Worm (Caenorhabditis elegans): ENCODE results near the gene R102.2.

R102.2 gene

DNA sequence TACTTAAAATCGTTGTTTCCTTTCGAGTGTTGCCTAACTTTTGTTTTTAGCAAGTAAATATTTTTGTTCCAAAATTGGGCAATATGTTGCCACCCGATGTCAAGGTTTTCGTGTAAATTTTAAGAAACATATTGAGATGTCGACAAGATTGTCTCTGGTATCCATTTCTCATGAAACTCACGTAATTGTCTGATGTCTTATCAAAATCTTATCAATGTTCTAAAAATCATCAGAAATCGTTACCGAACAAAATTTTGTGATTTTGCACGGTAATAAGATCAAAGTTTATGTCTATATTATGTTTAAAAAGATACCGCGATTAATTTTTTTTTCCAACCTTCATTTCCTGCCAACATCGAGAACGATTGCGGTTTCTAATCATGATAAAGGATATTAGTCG lies 11.6 kb downstream of the R102.2 start (continued):
- no peak for TF ChIP-seq F37D6.2 (tag; optimal IDR thresholded peaks at IDR 0.05)
- no peak for TF ChIP-seq ceh-20 (GFP tag; IDR thresholded peaks at IDR 0.05)
- TF ChIP-seq set-16 (GFP tag; IDR thresholded peaks at IDR 0.05): no peak
- TF ChIP-seq daf-8 (GFP tag; IDR thresholded peaks at IDR 0.05): no peak
- TF ChIP-seq lin-1 (GFP tag; IDR thresholded peaks at IDR 0.05): no peak
- no peak for TF ChIP-seq hmg-1.1 (GFP tag; IDR thresholded peaks at IDR 0.05)

DNA sequence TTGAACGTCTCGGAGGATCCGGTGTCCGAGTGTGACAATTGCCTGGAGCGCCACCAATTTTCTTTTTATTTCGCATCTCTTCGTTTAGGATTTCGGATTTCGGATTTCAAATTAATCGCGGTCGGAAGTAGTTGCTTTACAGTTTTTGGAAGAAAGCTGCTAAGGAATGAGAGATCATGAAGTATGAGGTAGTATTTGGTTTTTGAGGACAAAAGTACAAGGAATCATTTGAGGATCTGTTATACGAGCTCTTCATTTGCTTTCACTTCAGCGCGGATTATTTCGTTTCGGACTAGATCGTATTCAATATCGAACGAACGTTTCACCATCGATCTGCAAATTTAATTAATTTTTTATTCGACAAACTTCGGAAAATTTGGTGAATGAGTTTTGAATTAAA lies 12.3 kb downstream of the R102.2 start, which contains the start of gene R102.11:
Gene R102.11 (minus strand): TSS at position 101 of the 400 bp plus-strand sequence.
- TF ChIP-seq saeg-2 (GFP tag; IDR thresholded peaks at IDR 0.05) (no peak), ctbp-1 (GFP tag; IDR thresholded peaks at IDR 0.05) (no peak), ceh-82 (tag; optimal IDR thresholded peaks at IDR 0.05) (no peak), lim-7 (GFP tag; IDR thresholded peaks at IDR 0.05) (no peak), ZK546.5 (tag; optimal IDR thresholded peaks at IDR 0.05) (no peak), lin-15B (tag; optimal IDR thresholded peaks at IDR 0.05) (no peak), lsy-2 (tag; optimal IDR thresholded peaks at IDR 0.05) (no peak), madf-5 (GFP tag; IDR thresholded peaks at IDR 0.05) (no peak), ZK337.2 (GFP tag; IDR thresholded peaks at IDR 0.05) (no peak), spr-1 (tag; optimal IDR thresholded peaks at IDR 0.05) (no peak), nhr-28 (tag; optimal IDR thresholded peaks at IDR 0.05) (no peak), zfp-3 (GFP tag; conservative IDR thresholded peaks at IDR 0.05) (no peak), zip-2 (tag; optimal IDR thresholded peaks at IDR 0.05) (no peak), daf-16 (GFP tag; optimal IDR thresholded peaks at IDR 0.05) (no peak), daf-16 (tag; optimal IDR thresholded peaks at IDR 0.05) (no peak), mxl-2 (GFP tag; conservative IDR thresholded peaks at IDR 0.05) (no peak), F10B5.3 (tag; optimal IDR thresholded peaks at IDR 0.05) (no peak), attf-4 (tag; optimal IDR thresholded peaks at IDR 0.05) (no peak), duxl-1 (tag; optimal IDR thresholded peaks at IDR 0.05; ENCODE audit: poor library complexity) (no peak), zip-11 (GFP tag; IDR thresholded peaks at IDR 0.05) (no peak), spr-3 (GFP tag; optimal IDR thresholded peaks at IDR 0.05) (no peak)

DNA sequence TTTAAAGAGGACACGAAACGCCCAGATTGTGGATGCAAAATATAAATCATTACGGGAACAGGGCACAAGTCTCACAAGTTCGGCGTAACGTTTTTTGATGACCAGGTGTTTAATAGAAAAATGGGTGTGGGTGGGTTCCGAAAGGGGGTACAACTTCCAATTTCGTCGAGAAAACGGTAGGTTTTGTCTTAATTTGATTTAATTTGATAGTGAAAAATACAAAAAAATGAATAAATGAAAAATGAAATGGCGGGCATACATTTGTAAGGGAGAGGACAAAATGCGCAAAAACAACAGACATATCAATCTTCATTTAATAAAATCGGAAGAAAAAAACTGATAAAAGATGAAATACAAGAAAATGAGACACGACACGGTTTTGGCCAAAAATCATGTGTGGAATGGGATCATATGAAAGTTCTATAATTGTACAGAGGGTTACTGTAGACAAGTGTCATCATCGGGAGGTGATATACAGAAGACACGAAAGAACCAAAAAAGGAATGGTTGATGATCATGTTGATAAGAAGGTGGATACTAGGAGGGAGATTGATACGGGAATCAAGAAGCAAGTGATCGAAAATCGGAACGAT lies 14.6 kb downstream of the R102.2 start:
- TF ChIP-seq D1046.2 (GFP tag; IDR thresholded peaks at IDR 0.05) (no peak), ctbp-1 (GFP tag; IDR thresholded peaks at IDR 0.05) (no peak), dpl-1 (GFP tag; optimal IDR thresholded peaks at IDR 0.05) (no peak), duxl-1 (tag; optimal IDR thresholded peaks at IDR 0.05; ENCODE audit: poor library complexity) (no peak), arid-1 (GFP tag; conservative IDR thresholded peaks at IDR 0.05) (no peak), unc-39 (tag; optimal IDR thresholded peaks at IDR 0.05) (no peak), saeg-2 (GFP tag; IDR thresholded peaks at IDR 0.05) (no peak), hlh-30 (tag; optimal IDR thresholded peaks at IDR 0.05; ENCODE audit: insufficient read depth) (peak; percentile 69), zag-1 (tag; optimal IDR thresholded peaks at IDR 0.05) (no peak), skn-1 (tag; optimal IDR thresholded peaks at IDR 0.05) (no peak), ceh-20 (GFP tag; IDR thresholded peaks at IDR 0.05) (0 out of 2 replicates have a peak, but pooled peaks have one; percentile 57), nhr-48 (tag; optimal IDR thresholded peaks at IDR 0.05) (peak; percentile 4), zip-2 (tag; optimal IDR thresholded peaks at IDR 0.05) (no peak), ceh-28 (tag; optimal IDR thresholded peaks at IDR 0.05) (no peak), unc-62 (GFP tag; optimal IDR thresholded peaks at IDR 0.05 in 1 of 2) (peak in 1 of 2 experiments; percentile 58), unc-62 (tag; optimal IDR thresholded peaks at IDR 0.05) (no peak), nhr-28 (tag; optimal IDR thresholded peaks at IDR 0.05) (peak; percentile 60), nhr-102 (tag; optimal IDR thresholded peaks at IDR 0.05) (no peak), sdz-12 (GFP tag; optimal IDR thresholded peaks at IDR 0.05) (no peak), pha-4 (GFP tag; IDR thresholded peaks at IDR 0.05) (no peak), pha-4 (tag; optimal IDR thresholded peaks at IDR 0.05) (no peak), lim-7 (GFP tag; IDR thresholded peaks at IDR 0.05) (no peak), hlh-11 (tag; optimal IDR thresholded peaks at IDR 0.05) (peak; percentile 62), ama-1 (optimal IDR thresholded peaks at IDR 0.05) (no peak), pqm-1 (tag; optimal IDR thresholded peaks at IDR 0.05) (no peak), Y48G9A.11 (GFP tag; IDR thresholded peaks at IDR 0.05) (no peak), lir-3 (tag; optimal IDR thresholded peaks at IDR 0.05) (no peak), hif-1 (tag; optimal IDR thresholded peaks at IDR 0.05) (no peak), madf-9 (GFP tag; conservative IDR thresholded peaks at IDR 0.05) (no peak)

Measured in whole organism, L4 larva.